Worm (Caenorhabditis elegans) whole organism, L3 larva: ENCODE results near the gene ins-32.

Source experiments
- R02D3.7 ChIP-seq: fragments of 150-350 bp; optimal IDR thresholded peaks from 2 replicates; lab custom pipeline; 2014; ENCODE audit warnings: missing biosample characterization, missing genetic modification characterization
- aly-2 ChIP-seq: fragments of 150-350 bp; optimal IDR thresholded peaks from 2 replicates; lab custom pipeline; 2014; ENCODE audit warnings: missing biosample characterization, missing genetic modification characterization
- ama-1 ChIP-seq: fragments of 150-350 bp; optimal IDR thresholded peaks from 2 replicates; lab custom pipeline; 2018
- egl-27 ChIP-seq: sonication (generic microtip); optimal IDR thresholded peaks from 4 replicates; lab custom pipeline; 2017; ENCODE audit warnings: missing biosample characterization, missing genetic modification reagents, missing genetic modification characterization
- elt-3 ChIP-seq, 3 experiments: fragments of 150-350 bp in 1 of 3; sonication (generic microtip) in 2 of 3; optimal IDR thresholded peaks; 2 replicates in 2 of 3; 4 replicates in 1 of 3; lab custom pipeline; 2014 to 2017; ENCODE audit warnings: missing biosample characterization in 3 of 3, missing genetic modification characterization in 3 of 3
- fkh-10 ChIP-seq: sonication (generic microtip); optimal IDR thresholded peaks from 2 replicates; lab custom pipeline; 2017; ENCODE audit warnings: missing biosample characterization, missing genetic modification reagents, missing genetic modification characterization
- fos-1 ChIP-seq: fragments of 150-350 bp; optimal IDR thresholded peaks from 2 replicates; lab custom pipeline; 2014; ENCODE audit warnings: missing biosample characterization, missing genetic modification characterization
- mdl-1 ChIP-seq: fragments of 150-350 bp; optimal IDR thresholded peaks from 2 replicates; lab custom pipeline; 2014; ENCODE audit warnings: missing biosample characterization, missing genetic modification characterization
- nhr-28 ChIP-seq: fragments of 150-350 bp; optimal IDR thresholded peaks from 2 replicates; lab custom pipeline; 2014; ENCODE audit warnings: missing biosample characterization, missing genetic modification characterization
- nhr-76 ChIP-seq: fragments of 150-350 bp; sonication (generic microtip); optimal IDR thresholded peaks from 5 replicates; lab custom pipeline; 2014; ENCODE audit warnings: missing biosample characterization, missing genetic modification characterization
- pqm-1 ChIP-seq: fragments of 150-350 bp; optimal IDR thresholded peaks from 2 replicates; lab custom pipeline; 2017; ENCODE audit warnings: missing biosample characterization, missing genetic modification characterization, inconsistent platforms
- tbx-2 ChIP-seq: sonication (generic microtip); optimal IDR thresholded peaks from 2 replicates; lab custom pipeline; 2016; ENCODE audit warnings: mild to moderate bottlenecking, missing genetic modification characterization, missing compliant biosample characterization
- unc-62 ChIP-seq: fragments of 150-350 bp; sonication (generic microtip); optimal IDR thresholded peaks from 4 replicates; lab custom pipeline; 2014; ENCODE audit warnings: missing biosample characterization, missing genetic modification reagents, missing genetic modification characterization
- ztf-4 ChIP-seq: fragments of 150-350 bp; optimal IDR thresholded peaks from 2 replicates; lab custom pipeline; 2014; ENCODE audit warnings: missing biosample characterization, missing genetic modification characterization

- TF ChIP-seq ztf-4 (tag; lab: Kevin White, UChicago): no peak
- TF ChIP-seq aly-2 (tag; lab: Kevin White, UChicago): no peak
- TF ChIP-seq unc-62 (GFP tag; lab: Kevin White, UChicago): no peak
- no peak for TF ChIP-seq tbx-2 (tag; lab: Kevin White, UChicago)
- no peak for TF ChIP-seq elt-3 (tag; optimal IDR thresholded peaks at IDR 0.05; lab: Kevin White, UChicago)
- no peak for TF ChIP-seq fos-1
- TF ChIP-seq pqm-1 (tag; lab: Kevin White, UChicago): no peak
- TF ChIP-seq egl-27 (tag; lab: Kevin White, UChicago): no peak
- no peak for TF ChIP-seq nhr-28 (tag; lab: Kevin White, UChicago)
- no peak for TF ChIP-seq ama-1 (lab: Kevin White, UChicago)
- no peak for TF ChIP-seq nhr-76 (tag; lab: Kevin White, UChicago)
- no peak for TF ChIP-seq R02D3.7 (tag; lab: Kevin White, UChicago)
- no peak for TF ChIP-seq fkh-10 (GFP tag; lab: Kevin White, UChicago)
- TF ChIP-seq mdl-1: no peak
Observed at ce11 chrII:3779463-3779862, 23.7 kb downstream of the ins-32 start, which contains the start of gene T24E12.11.
